Fruit fly (Drosophila melanogaster): ENCODE results near the gene TBC1D23.
A peak's percentile ranks its signal among the peaks of the same experiment; 100 is the strongest.

TBC1D23 gene

DNA sequence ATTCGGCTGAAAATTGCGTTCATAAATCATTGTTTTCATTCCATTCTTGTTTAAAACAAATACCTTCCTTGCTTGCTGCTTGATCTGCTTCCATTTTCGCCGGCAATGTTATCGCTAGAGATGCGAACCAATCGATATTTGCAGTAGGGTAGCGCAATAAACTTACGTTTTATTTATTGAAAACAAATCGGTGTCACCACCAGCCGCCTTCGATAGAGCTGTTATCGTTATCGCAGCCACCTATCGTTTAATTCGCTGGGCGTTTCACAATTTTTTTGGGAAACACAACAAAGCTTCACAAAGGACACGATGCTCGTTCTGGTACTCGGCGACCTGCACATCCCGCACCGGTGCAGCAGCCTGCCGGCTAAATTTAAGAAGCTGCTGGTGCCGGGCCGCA lies 21.4 kb downstream of the TBC1D23 start, which contains the start of the genes Tfb4 and Vps29 (continued):
- TF ChIP-seq CG5180 (GFP tag; optimal IDR thresholded peaks at IDR 0.05) (no peak), Eip74EF (GFP tag; optimal IDR thresholded peaks at IDR 0.05) (no peak), gsb-n (tag; optimal IDR thresholded peaks at IDR 0.05) (no peak), D19A (tag; optimal IDR thresholded peaks at IDR 0.05) (no peak), CG17328 (GFP tag; IDR thresholded peaks at IDR 0.05) (peak; percentile 33; the same call in 1 of the 2 replicates), knrl (GFP tag; IDR thresholded peaks at IDR 0.05; ENCODE audit: partially characterized antibody) (peak; percentile 71; the same call in 2 of the 3 replicates), vvl (GFP tag; IDR thresholded peaks at IDR 0.05) (peak; percentile 58; the same call in 1 of the 2 replicates), tio (GFP tag; optimal IDR thresholded peaks at IDR 0.05) (no peak), fru (optimal IDR thresholded peaks at IDR 0.05) (no peak), h (optimal IDR thresholded peaks at IDR 0.05) (no peak), CG2120 (GFP tag; optimal IDR thresholded peaks at IDR 0.05) (peak; percentile 81), aop (GFP tag; IDR thresholded peaks at IDR 0.05) (no peak), Dek (tag; optimal IDR thresholded peaks at IDR 0.05) (no peak), CG10979 (tag; optimal IDR thresholded peaks at IDR 0.05) (peak; percentile 35), CG18476 (GFP tag; optimal IDR thresholded peaks at IDR 0.05) (no peak), nmo (GFP tag; optimal IDR thresholded peaks at IDR 0.05) (peak; percentile 3), CG2199 (GFP tag; IDR thresholded peaks at IDR 0.05) (no peak), CG14050 (GFP tag; IDR thresholded peaks at IDR 0.05) (no peak), bab2 (GFP tag; optimal IDR thresholded peaks at IDR 0.05) (peak; percentile 64), da (GFP tag; optimal IDR thresholded peaks at IDR 0.05) (no peak), sug (tag; optimal IDR thresholded peaks at IDR 0.05) (no peak), CG4424 (GFP tag; optimal IDR thresholded peaks at IDR 0.05) (no peak), bbx (GFP tag; IDR thresholded peaks at IDR 0.05; ENCODE audit: partially characterized antibody) (peak; percentile 97), Gug (GFP tag; IDR thresholded peaks at IDR 0.05) (peak; percentile 60; the same call in 1 of the 4 replicates), hth (optimal IDR thresholded peaks at IDR 0.05) (no peak), ssp (GFP tag; IDR thresholded peaks at IDR 0.05) (no peak), CG8478 (optimal IDR thresholded peaks at IDR 0.05) (no peak), Sry-δ (GFP tag; optimal IDR thresholded peaks at IDR 0.05) (peak; percentile 94), CG30403 (GFP tag; optimal IDR thresholded peaks at IDR 0.05) (peak; percentile 51), slou (GFP tag; optimal IDR thresholded peaks at IDR 0.05) (no peak), cas (GFP tag; IDR thresholded peaks at IDR 0.05) (0 out of 2 replicates have a peak, but pooled peaks have one; percentile 15), pzg (GFP tag; optimal IDR thresholded peaks at IDR 0.05) (peak; percentile 70), CG7786 (GFP tag; optimal IDR thresholded peaks at IDR 0.05) (peak; percentile 56), CG15696 (tag; optimal IDR thresholded peaks at IDR 0.05) (no peak), CG18764 (GFP tag; optimal IDR thresholded peaks at IDR 0.05) (no peak), inv (GFP tag; IDR thresholded peaks at IDR 0.05; ENCODE audit: partially characterized antibody) (peak; percentile 68), CG1233 (GFP tag; optimal IDR thresholded peaks at IDR 0.05) (no peak), mld (GFP tag; IDR thresholded peaks at IDR 0.05; ENCODE audit: partially characterized antibody) (peak; percentile 96), CoRest (tag; optimal IDR thresholded peaks at IDR 0.05) (no peak), nom (GFP tag; optimal IDR thresholded peaks at IDR 0.05) (no peak), wdn (GFP tag; IDR thresholded peaks at IDR 0.05) (no peak), lilli (GFP tag; optimal IDR thresholded peaks at IDR 0.05) (peak; percentile 82), CG8359 (GFP tag; optimal IDR thresholded peaks at IDR 0.05; ENCODE audit: borderline replicate concordance) (no peak), disco-r (GFP tag; optimal IDR thresholded peaks at IDR 0.05) (no peak), CG34224 (GFP tag; IDR thresholded peaks at IDR 0.05; ENCODE audit: partially characterized antibody) (peak; percentile 99), ab (GFP tag; optimal IDR thresholded peaks at IDR 0.05) (no peak), cg (GFP tag; optimal IDR thresholded peaks at IDR 0.05) (no peak), CG18599 (GFP tag; optimal IDR thresholded peaks at IDR 0.05) (peak; percentile 32), dysf (GFP tag; IDR thresholded peaks at IDR 0.05) (peak; percentile 15; the same call in 1 of the 3 replicates), chm (GFP tag; IDR thresholded peaks at IDR 0.05) (peak; percentile 30; the same call in 1 of the 2 replicates), pan (optimal IDR thresholded peaks at IDR 0.05) (no peak), pan (GFP tag; optimal IDR thresholded peaks at IDR 0.05 in 1 of 2, IDR thresholded peaks at IDR 0.05 in 1 of 2) (peak in 1 of 2 experiments; percentile 52)

Data from whole organism, embryonic.